Fruit fly (Drosophila melanogaster) whole organism: ENCODE results near the gene cerv.

Experiments
- CG8478 ChIP-seq: fragments of >200 bp; optimal IDR thresholded peaks from 2 replicates; lab custom pipeline; 2018; ENCODE audit warnings: inconsistent platforms
- Dll ChIP-seq: fragments of >200 bp; optimal IDR thresholded peaks from 2 replicates; lab custom pipeline; 2017
- EcR ChIP-seq, 2 experiments: fragments of >200 bp; optimal IDR thresholded peaks; 2 replicates each; lab custom pipeline; 2017; ENCODE audit warnings: missing biosample characterization in 2 of 2, missing genetic modification characterization in 2 of 2, missing genetic modification reagents in 2 of 2
- pan ChIP-seq: fragments of >200 bp; optimal IDR thresholded peaks from 2 replicates; lab custom pipeline; 2017
- psq ChIP-seq: fragments of >200 bp; optimal IDR thresholded peaks from 2 replicates; lab custom pipeline; 2017
- usp ChIP-seq: fragments of >200 bp; optimal IDR thresholded peaks from 2 replicates; lab custom pipeline; 2017; ENCODE audit warnings: missing biosample characterization, missing genetic modification characterization, mixed read lengths

Gene cerv

dm6 chrX:15591721-15592491 lies 13.9 kb upstream of the cerv start:
- no peak for TF ChIP-seq CG8478 (lab: Kevin White, UChicago)
- TF ChIP-seq psq (lab: Kevin White, UChicago), result no peak
- no peak for TF ChIP-seq usp (GFP tag; lab: Kevin White, UChicago)
- no peak for TF ChIP-seq pan (lab: Kevin White, UChicago)
- TF ChIP-seq EcR (GFP tag; optimal IDR thresholded peaks at IDR 0.05; lab: Kevin White, UChicago), result no peak
- no peak for TF ChIP-seq Dll (lab: Kevin White, UChicago)

DNA sequence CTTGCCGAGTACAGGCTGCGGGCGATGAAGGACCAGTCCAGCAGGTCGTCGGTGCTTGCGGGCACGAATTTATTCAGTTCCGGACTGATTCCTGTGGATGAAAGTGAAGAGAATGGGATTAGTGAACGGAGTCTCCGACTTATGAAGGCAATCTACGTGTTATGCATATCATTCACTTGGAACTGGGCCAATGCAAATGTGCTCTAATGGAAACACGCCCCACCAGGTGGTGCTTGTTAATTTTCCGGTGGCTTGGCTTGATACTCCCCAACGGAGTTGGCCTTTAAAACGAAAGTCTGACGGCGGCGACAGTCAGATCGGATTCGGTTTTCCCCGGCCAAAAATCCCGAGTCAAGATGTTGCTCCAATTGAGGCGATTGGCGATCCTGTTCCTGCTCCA lies 9.5 kb upstream of the cerv start, which contains the start of gene Alp11:
Alp11 (plus strand) TSS at position 301 of the 400 bp plus-strand sequence.
- TF ChIP-seq pan (lab: Kevin White, UChicago), result no peak
- no peak for TF ChIP-seq usp (GFP tag; lab: Kevin White, UChicago)
- no peak for TF ChIP-seq psq (lab: Kevin White, UChicago)
- TF ChIP-seq CG8478 (lab: Kevin White, UChicago), result no peak
- TF ChIP-seq Dll (lab: Kevin White, UChicago), result no peak
- no peak for TF ChIP-seq EcR (GFP tag; optimal IDR thresholded peaks at IDR 0.05; lab: Kevin White, UChicago)

- TF ChIP-seq CG8478 (lab: Kevin White, UChicago), result no peak
- TF ChIP-seq pan (lab: Kevin White, UChicago), result no peak
- no peak for TF ChIP-seq usp (GFP tag; lab: Kevin White, UChicago)
- no peak for TF ChIP-seq Dll (lab: Kevin White, UChicago)
- TF ChIP-seq psq (lab: Kevin White, UChicago), result no peak
- TF ChIP-seq EcR (GFP tag; optimal IDR thresholded peaks at IDR 0.05; lab: Kevin White, UChicago), result no peak
These were observed 6.0 kb upstream of the cerv start for dm6 chrX:15583842-15584441.

DNA sequence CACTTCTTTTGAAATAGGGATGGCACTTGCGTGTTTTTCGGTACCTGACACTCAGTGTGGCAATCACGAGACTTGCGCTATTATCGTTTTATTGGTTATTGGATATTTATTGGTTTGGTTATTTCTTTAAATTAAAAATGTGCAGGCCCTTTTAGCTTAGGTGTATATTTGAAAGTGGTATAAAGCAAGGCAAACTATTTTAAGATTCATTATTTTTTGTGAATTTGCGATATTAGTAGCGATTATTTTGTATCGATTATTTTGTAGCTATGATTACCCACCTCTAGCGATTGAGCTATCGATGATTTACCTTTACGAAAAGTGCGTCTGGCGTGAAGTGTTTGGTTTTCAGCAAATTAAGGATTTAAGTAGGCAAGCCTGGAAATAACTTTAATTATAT lies 4.9 kb upstream of the cerv start, which contains the start of the genes CG9215 and CG8097:
CG9215 (minus strand) TSS at position 22 of the 400 bp plus-strand sequence.
CG8097 (plus strand) TSS at position 307 of the 400 bp plus-strand sequence.
- TF ChIP-seq usp (GFP tag; lab: Kevin White, UChicago), result no peak
- no peak for TF ChIP-seq EcR (GFP tag; optimal IDR thresholded peaks at IDR 0.05; lab: Kevin White, UChicago)
- TF ChIP-seq Dll (lab: Kevin White, UChicago), result no peak
- TF ChIP-seq psq (lab: Kevin White, UChicago), result no peak
- no peak for TF ChIP-seq CG8478 (lab: Kevin White, UChicago)
- no peak for TF ChIP-seq pan (lab: Kevin White, UChicago)

DNA sequence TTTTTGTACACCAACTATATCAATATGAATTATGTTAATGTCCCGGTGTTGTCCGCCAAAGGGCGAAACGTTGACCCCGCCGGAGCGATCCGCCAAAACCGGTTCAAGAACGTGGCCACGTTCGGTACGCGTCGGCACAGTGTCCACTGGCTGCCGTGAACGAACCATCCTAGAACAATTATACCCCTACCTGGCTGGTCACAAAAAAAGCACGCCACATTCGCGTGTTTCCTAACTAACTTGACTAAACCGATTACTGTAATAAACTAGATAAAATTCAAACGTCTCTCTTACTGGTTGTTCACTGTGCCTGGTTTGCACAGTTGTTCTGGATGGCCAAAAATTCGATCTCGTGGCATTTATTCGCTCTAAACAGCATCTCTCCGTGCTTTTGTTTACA lies 1.6 kb upstream of the cerv start:
- TF ChIP-seq CG8478 (lab: Kevin White, UChicago), result no peak
- TF ChIP-seq EcR (GFP tag; optimal IDR thresholded peaks at IDR 0.05; lab: Kevin White, UChicago), result no peak
- TF ChIP-seq Dll (lab: Kevin White, UChicago), result no peak
- no peak for TF ChIP-seq psq (lab: Kevin White, UChicago)

dm6 chrX:15575557-15575956 lies 2.4 kb downstream of the cerv start, which contains the start of gene CG42299:
TSS of gene CG42299 (minus strand) at chrX:15575683.
- TF ChIP-seq CG8478 (lab: Kevin White, UChicago) (no peak), psq (lab: Kevin White, UChicago) (no peak), Dll (lab: Kevin White, UChicago) (no peak), EcR (GFP tag; optimal IDR thresholded peaks at IDR 0.05; lab: Kevin White, UChicago) (no peak), pan (lab: Kevin White, UChicago) (no peak), usp (GFP tag; lab: Kevin White, UChicago) (no peak)

DNA sequence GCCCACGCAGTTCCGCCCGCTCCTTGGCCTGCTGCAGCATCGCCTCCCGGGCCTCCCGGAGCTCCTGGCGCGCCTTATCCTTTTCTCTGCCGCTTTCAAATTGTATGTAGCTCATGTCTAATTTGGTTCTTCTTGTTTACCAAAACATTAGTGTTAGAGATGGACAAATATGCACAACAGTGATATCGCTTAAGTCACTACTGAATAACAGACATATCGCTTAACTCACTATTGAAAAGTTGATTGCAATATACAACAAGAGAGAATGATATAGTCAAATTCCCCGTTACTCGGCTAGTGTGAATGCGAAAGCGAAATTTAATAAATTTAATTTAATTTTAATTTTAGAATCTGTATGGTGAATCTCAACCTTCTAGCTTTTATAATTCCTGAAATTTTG lies 3.6 kb downstream of the cerv start, which contains the start of gene CG9213:
CG9213 (minus strand) TSS at position 152 of the 400 bp plus-strand sequence.
- TF ChIP-seq Dll (lab: Kevin White, UChicago) (no peak), pan (lab: Kevin White, UChicago) (no peak), EcR (GFP tag; optimal IDR thresholded peaks at IDR 0.05; lab: Kevin White, UChicago) (no peak)

DNA sequence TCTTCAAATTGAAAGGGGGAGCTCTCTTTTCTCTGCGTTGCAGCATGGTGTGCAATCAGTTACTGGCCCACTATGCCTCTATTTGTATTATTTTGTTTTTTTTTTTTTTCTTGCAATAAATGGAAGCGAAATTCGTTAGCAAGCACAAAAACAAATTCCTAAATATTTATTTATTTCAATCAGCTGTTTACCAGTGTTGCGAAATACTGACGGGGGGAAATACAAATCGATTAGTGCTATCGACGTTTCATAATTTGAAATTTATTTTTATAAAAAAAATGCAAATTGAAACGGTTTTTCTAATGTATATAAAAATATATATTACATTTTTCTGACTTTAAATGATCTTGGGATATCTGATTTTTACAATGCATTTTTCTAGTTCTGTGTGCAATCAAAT lies 6.0 kb downstream of the cerv start, which contains the start of gene CG15643:
CG15643 (minus strand) TSS at position 211 of the 400 bp plus-strand sequence.
- TF ChIP-seq CG8478 (lab: Kevin White, UChicago), result no peak
- TF ChIP-seq Dll (lab: Kevin White, UChicago), result no peak
- no peak for TF ChIP-seq pan (lab: Kevin White, UChicago)
- TF ChIP-seq usp (GFP tag; lab: Kevin White, UChicago), result no peak
- no peak for TF ChIP-seq psq (lab: Kevin White, UChicago)
- no peak for TF ChIP-seq EcR (GFP tag; optimal IDR thresholded peaks at IDR 0.05; lab: Kevin White, UChicago)

DNA sequence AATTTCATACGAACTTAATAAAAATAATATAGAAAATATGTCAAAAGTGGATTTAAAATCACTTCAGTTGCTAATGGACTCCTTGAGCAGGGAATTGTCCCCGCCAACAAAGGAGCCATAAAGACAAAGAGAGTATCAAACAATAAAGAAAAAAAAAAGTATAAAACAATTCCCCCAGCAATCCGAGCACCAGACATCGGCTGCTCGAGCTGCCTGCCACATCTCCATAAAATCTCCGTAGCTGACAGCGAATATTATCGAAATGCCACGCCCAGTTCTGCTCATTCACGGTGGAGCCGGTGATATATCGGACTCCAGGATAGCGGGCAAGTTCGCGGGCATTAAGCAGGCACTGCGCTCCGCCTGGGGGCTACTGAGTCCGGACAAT lies 9.0 kb downstream of the cerv start, which contains the start of gene CG7860:
CG7860 (plus strand) TSS at position 11 of the 388 bp plus-strand sequence.
- TF ChIP-seq CG8478 (lab: Kevin White, UChicago), result no peak
- TF ChIP-seq EcR (GFP tag; optimal IDR thresholded peaks at IDR 0.05; lab: Kevin White, UChicago), result no peak
- no peak for TF ChIP-seq psq (lab: Kevin White, UChicago)
- no peak for TF ChIP-seq pan (lab: Kevin White, UChicago)
- TF ChIP-seq usp (GFP tag; lab: Kevin White, UChicago), result no peak
- TF ChIP-seq Dll (lab: Kevin White, UChicago), result no peak

- TF ChIP-seq EcR (GFP tag; optimal IDR thresholded peaks at IDR 0.05; lab: Kevin White, UChicago) (no peak), psq (lab: Kevin White, UChicago) (no peak), pan (lab: Kevin White, UChicago) (no peak), CG8478 (lab: Kevin White, UChicago) (no peak), Dll (lab: Kevin White, UChicago) (no peak), usp (GFP tag; lab: Kevin White, UChicago) (no peak)
These were observed 9.5 kb downstream of the cerv start for dm6 chrX:15568353-15568982.
